Fruit fly (Drosophila melanogaster): ENCODE data around the gene Pgm1.

dm6 chr3L:16087323-16087816, 41.0 kb downstream of the Pgm1 start, which contains the start of gene Tasp1:
- TF ChIP-seq gl (tag; optimal IDR thresholded peaks at IDR 0.05) (no peak), D1 (tag; optimal IDR thresholded peaks at IDR 0.05) (no peak), CG14655 (GFP tag; optimal IDR thresholded peaks at IDR 0.05) (no peak), Pif1B (GFP tag; optimal IDR thresholded peaks at IDR 0.05) (no peak), CG15710 (tag; optimal IDR thresholded peaks at IDR 0.05) (no peak), Pif1A (GFP tag; optimal IDR thresholded peaks at IDR 0.05) (no peak), fd96Ca (GFP tag; IDR thresholded peaks at IDR 0.05) (no peak)

Data from whole organism, pupa.